Fruit fly (Drosophila melanogaster): Measurements from ENCODE around the gene CG12375.
A peak's percentile ranks its signal among the peaks of the same experiment; 100 is the strongest.

The CG12375 gene

dm6 chr2L:8164219-8164618, 37.5 kb upstream of the CG12375 start:
- TF ChIP-seq CG8159 (tag; optimal IDR thresholded peaks at IDR 0.05) (no peak), CG10348 (GFP tag; IDR thresholded peaks at IDR 0.05) (no peak), CG34367 (tag; optimal IDR thresholded peaks at IDR 0.05) (no peak), CG4496 (GFP tag; IDR thresholded peaks at IDR 0.05) (no peak), CG12605 (GFP tag; IDR thresholded peaks at IDR 0.05) (no peak), Snoo (tag; optimal IDR thresholded peaks at IDR 0.05) (no peak), Pif1B (GFP tag; optimal IDR thresholded peaks at IDR 0.05) (no peak), gl (tag; optimal IDR thresholded peaks at IDR 0.05) (no peak), fd96Ca (GFP tag; IDR thresholded peaks at IDR 0.05) (no peak), CG13204 (GFP tag; optimal IDR thresholded peaks at IDR 0.05) (no peak), CG8301 (tag; optimal IDR thresholded peaks at IDR 0.05) (no peak), rn (GFP tag; IDR thresholded peaks at IDR 0.05) (no peak)

DNA sequence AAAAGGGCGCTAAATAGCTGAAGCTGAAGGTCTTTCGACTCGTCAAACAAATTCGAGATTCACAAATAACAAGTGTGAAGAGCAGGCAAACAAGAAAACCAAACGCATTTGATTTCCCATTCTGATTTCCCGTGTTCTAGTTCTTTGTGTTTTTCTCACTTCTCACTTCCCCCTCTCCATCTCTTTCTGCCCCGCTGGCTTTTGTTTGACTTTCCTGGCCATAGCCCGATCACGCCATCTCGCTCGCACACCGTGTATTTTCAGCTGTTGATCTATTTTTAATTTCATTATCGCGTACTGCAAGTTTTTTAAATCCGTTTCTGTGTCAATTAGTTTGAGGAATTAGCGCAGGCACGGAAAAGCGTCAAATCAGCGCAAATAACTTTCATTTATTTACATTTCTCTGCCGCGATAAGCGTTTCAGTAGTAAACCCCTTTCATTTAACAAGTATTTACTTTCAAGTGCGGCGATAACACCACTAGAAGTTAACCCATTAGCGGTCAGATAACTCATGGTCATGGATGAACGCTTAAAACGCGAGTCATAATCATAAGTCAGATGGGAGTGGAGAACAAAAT, 37.0 kb upstream of the CG12375 start:
- no peak for TF ChIP-seq CG9948 (tag; optimal IDR thresholded peaks at IDR 0.05)
- TF ChIP-seq CG8301 (tag; optimal IDR thresholded peaks at IDR 0.05): no peak
- no peak for TF ChIP-seq Pif1B (GFP tag; optimal IDR thresholded peaks at IDR 0.05)
- TF ChIP-seq Ets98B (GFP tag; IDR thresholded peaks at IDR 0.05): no peak
- no peak for TF ChIP-seq CG32121 (GFP tag; IDR thresholded peaks at IDR 0.05)
- TF ChIP-seq Pif1A (GFP tag; optimal IDR thresholded peaks at IDR 0.05): no peak
- TF ChIP-seq CG14655 (GFP tag; optimal IDR thresholded peaks at IDR 0.05): no peak
- no peak for TF ChIP-seq EcR (GFP tag; optimal IDR thresholded peaks at IDR 0.05)
- TF ChIP-seq CG8159 (tag; optimal IDR thresholded peaks at IDR 0.05): no peak
- no peak for TF ChIP-seq CG4496 (GFP tag; IDR thresholded peaks at IDR 0.05)
- no peak for TF ChIP-seq rn (GFP tag; IDR thresholded peaks at IDR 0.05)
- TF ChIP-seq CG34367 (tag; optimal IDR thresholded peaks at IDR 0.05): no peak
- TF ChIP-seq fd96Ca (GFP tag; IDR thresholded peaks at IDR 0.05): no peak
- TF ChIP-seq CG13204 (GFP tag; optimal IDR thresholded peaks at IDR 0.05): no peak
- TF ChIP-seq Snoo (tag; optimal IDR thresholded peaks at IDR 0.05): no peak

- TF ChIP-seq CG8159 (tag; optimal IDR thresholded peaks at IDR 0.05) (no peak), CG10348 (GFP tag; IDR thresholded peaks at IDR 0.05) (no peak), D1 (tag; optimal IDR thresholded peaks at IDR 0.05) (no peak), CG15710 (tag; optimal IDR thresholded peaks at IDR 0.05) (no peak), rn (GFP tag; IDR thresholded peaks at IDR 0.05) (no peak), gl (tag; optimal IDR thresholded peaks at IDR 0.05) (no peak), fd96Ca (GFP tag; IDR thresholded peaks at IDR 0.05) (no peak), CG14655 (GFP tag; optimal IDR thresholded peaks at IDR 0.05) (no peak), CG12605 (GFP tag; IDR thresholded peaks at IDR 0.05) (no peak), Pif1A (GFP tag; optimal IDR thresholded peaks at IDR 0.05) (no peak), Snoo (tag; optimal IDR thresholded peaks at IDR 0.05) (no peak), CG8301 (tag; optimal IDR thresholded peaks at IDR 0.05) (no peak), Pif1B (GFP tag; optimal IDR thresholded peaks at IDR 0.05) (no peak), CG4496 (GFP tag; IDR thresholded peaks at IDR 0.05) (no peak), CG32121 (GFP tag; IDR thresholded peaks at IDR 0.05) (no peak), EcR (GFP tag; optimal IDR thresholded peaks at IDR 0.05) (no peak), CG9948 (tag; optimal IDR thresholded peaks at IDR 0.05) (no peak), CG13204 (GFP tag; optimal IDR thresholded peaks at IDR 0.05) (no peak), Ets98B (GFP tag; IDR thresholded peaks at IDR 0.05) (no peak), CG34367 (tag; optimal IDR thresholded peaks at IDR 0.05) (no peak)
Observed at dm6 chr2L:8163025-8163351, 36.3 kb upstream of the CG12375 start, which contains the start of gene Piezo. Gene Piezo, plus strand, starts transcription at chr2L:8163073.

dm6 chr2L:8162307-8163024, 35.8 kb upstream of the CG12375 start, which contains the start of gene Acbp1:
Gene Acbp1, minus strand, starts transcription at chr2L:8162452.
- TF ChIP-seq CG13204 (GFP tag; optimal IDR thresholded peaks at IDR 0.05) (peak; percentile 93), CG9948 (tag; optimal IDR thresholded peaks at IDR 0.05) (peak; percentile 95), CG15710 (tag; optimal IDR thresholded peaks at IDR 0.05) (peak; percentile 97), CG34367 (tag; optimal IDR thresholded peaks at IDR 0.05) (peak; percentile 96), CG8301 (tag; optimal IDR thresholded peaks at IDR 0.05) (peak; percentile 98), CG14655 (GFP tag; optimal IDR thresholded peaks at IDR 0.05) (peak; percentile 97), CG10348 (GFP tag; IDR thresholded peaks at IDR 0.05) (peak; percentile 54; the same call in 1 of the 2 replicates), gl (tag; optimal IDR thresholded peaks at IDR 0.05) (peak; percentile 93), D1 (tag; optimal IDR thresholded peaks at IDR 0.05) (peak; percentile 96), rn (GFP tag; IDR thresholded peaks at IDR 0.05) (peak; percentile 56), CG12605 (GFP tag; IDR thresholded peaks at IDR 0.05) (peak; percentile 91), CG4496 (GFP tag; IDR thresholded peaks at IDR 0.05) (peak; percentile 97), Pif1A (GFP tag; optimal IDR thresholded peaks at IDR 0.05) (peak; percentile 95), CG17806 (tag; optimal IDR thresholded peaks at IDR 0.05) (peak; percentile 97), CG32121 (GFP tag; IDR thresholded peaks at IDR 0.05) (peak; percentile 93), Ets98B (GFP tag; IDR thresholded peaks at IDR 0.05) (peak; percentile 96), Pif1B (GFP tag; optimal IDR thresholded peaks at IDR 0.05) (peak; percentile 98), Snoo (tag; optimal IDR thresholded peaks at IDR 0.05) (peak; percentile 97), EcR (GFP tag; optimal IDR thresholded peaks at IDR 0.05) (peak; percentile 87), CG8159 (tag; optimal IDR thresholded peaks at IDR 0.05) (peak; percentile 99), fd96Ca (GFP tag; IDR thresholded peaks at IDR 0.05) (peak; percentile 89)

DNA sequence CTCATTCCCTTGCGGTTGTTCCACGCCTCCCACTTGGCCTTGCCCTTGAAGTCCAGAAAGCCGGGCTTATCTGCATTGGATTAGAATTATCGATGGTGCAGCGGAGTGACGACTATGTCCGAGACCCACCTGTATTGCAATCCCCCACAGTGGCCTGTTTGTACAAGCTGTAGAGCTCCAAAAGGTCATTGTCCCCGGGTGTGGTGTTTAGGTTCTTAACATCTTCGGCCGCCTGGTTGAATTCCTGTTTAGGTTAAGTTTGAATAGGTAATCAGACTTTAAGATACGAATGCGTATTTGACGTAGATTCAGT, 35.3 kb upstream of the CG12375 start:
- TF ChIP-seq EcR (GFP tag; optimal IDR thresholded peaks at IDR 0.05): peak; percentile 99
- no peak for TF ChIP-seq D1 (tag; optimal IDR thresholded peaks at IDR 0.05)

dm6 chr2L:8159498-8159897, 32.8 kb upstream of the CG12375 start, which contains the start of the genes PAPLA1 and Rbsn-5:
Gene PAPLA1, minus strand, starts transcription at chr2L:8159638.
Gene Rbsn-5, plus strand, starts transcription at chr2L:8159832.
- TF ChIP-seq CG9948 (tag; optimal IDR thresholded peaks at IDR 0.05): peak; percentile 91
- TF ChIP-seq CG15710 (tag; optimal IDR thresholded peaks at IDR 0.05): peak; percentile 90
- TF ChIP-seq rn (GFP tag; IDR thresholded peaks at IDR 0.05): peak; percentile 92
- peak; percentile 89 for TF ChIP-seq CG4496 (GFP tag; IDR thresholded peaks at IDR 0.05)
- TF ChIP-seq CG13204 (GFP tag; optimal IDR thresholded peaks at IDR 0.05): peak; percentile 59
- TF ChIP-seq EcR (GFP tag; optimal IDR thresholded peaks at IDR 0.05): peak; percentile 68
- TF ChIP-seq CG8159 (tag; optimal IDR thresholded peaks at IDR 0.05): peak; percentile 92
- TF ChIP-seq CG12605 (GFP tag; IDR thresholded peaks at IDR 0.05): peak; percentile 76
- peak; percentile 94 for TF ChIP-seq Pif1A (GFP tag; optimal IDR thresholded peaks at IDR 0.05)
- peak; percentile 90 for TF ChIP-seq Snoo (tag; optimal IDR thresholded peaks at IDR 0.05)
- TF ChIP-seq CG8301 (tag; optimal IDR thresholded peaks at IDR 0.05): peak; percentile 90
- peak; percentile 87 for TF ChIP-seq CG34367 (tag; optimal IDR thresholded peaks at IDR 0.05)
- TF ChIP-seq Pif1B (GFP tag; optimal IDR thresholded peaks at IDR 0.05): peak; percentile 88
- TF ChIP-seq CG14655 (GFP tag; optimal IDR thresholded peaks at IDR 0.05): peak; percentile 89
- peak; percentile 72 for TF ChIP-seq D1 (tag; optimal IDR thresholded peaks at IDR 0.05)
- peak; percentile 69; the same call in 1 of the 2 replicates for TF ChIP-seq CG10348 (GFP tag; IDR thresholded peaks at IDR 0.05)
- peak; percentile 87 for TF ChIP-seq Ets98B (GFP tag; IDR thresholded peaks at IDR 0.05)
- peak; percentile 80 for TF ChIP-seq CG32121 (GFP tag; IDR thresholded peaks at IDR 0.05)
- peak; percentile 92 for TF ChIP-seq fd96Ca (GFP tag; IDR thresholded peaks at IDR 0.05)
- peak; percentile 94 for TF ChIP-seq CG17806 (tag; optimal IDR thresholded peaks at IDR 0.05)
- peak; percentile 75 for TF ChIP-seq gl (tag; optimal IDR thresholded peaks at IDR 0.05)
